Worm (Caenorhabditis elegans) whole organism, dauer: ENCODE data around the gene ZK1236.9.

ENCODE experiments used
- unc-62 ChIP-seq: sonication (generic microtip); optimal IDR thresholded peaks from 2 replicates; lab custom pipeline; 2017; ENCODE audit warnings: missing biosample characterization, missing genetic modification reagents, missing genetic modification characterization

ZK1236.9 gene

ce11 chrIII:8400478-8400877 is 34.5 kb downstream of the ZK1236.9 start:
- no peak for TF ChIP-seq unc-62 (GFP tag; lab: Kevin White, UChicago)

ce11 chrIII:8398411-8398810 is 36.6 kb downstream of the ZK1236.9 start, which contains the start of gene ZK353.2:
Gene ZK353.2 (plus strand): TSS chrIII:8398711.
- TF ChIP-seq unc-62 (GFP tag; lab: Kevin White, UChicago), result no peak

ce11 chrIII:8395685-8396084 is 39.3 kb downstream of the ZK1236.9 start, which contains the start of gene ZK353.3:
Gene ZK353.3 (plus strand): TSS chrIII:8395985.
- TF ChIP-seq unc-62 (GFP tag; lab: Kevin White, UChicago), result no peak

- no peak for TF ChIP-seq unc-62 (GFP tag; lab: Kevin White, UChicago)
Measured at ce11 chrIII:8394374-8395302, 40.3 kb downstream of the ZK1236.9 start, which contains the start of gene ZK353.10. Gene ZK353.10 (minus strand): TSS chrIII:8394424.

ce11 chrIII:8392307-8392706 is 42.7 kb downstream of the ZK1236.9 start:
- no peak for TF ChIP-seq unc-62 (GFP tag; lab: Kevin White, UChicago)

ce11 chrIII:8389539-8389938 is 45.4 kb downstream of the ZK1236.9 start, which contains the start of gene ZK353.4:
Gene ZK353.4 (minus strand): TSS chrIII:8389639.
- TF ChIP-seq unc-62 (GFP tag; lab: Kevin White, UChicago), result no peak
